Fruit fly (Drosophila melanogaster): ENCODE results near the gene CG11786.
A peak's percentile ranks its signal among the peaks of the same experiment; 100 is the strongest.

CG11786 gene

DNA sequence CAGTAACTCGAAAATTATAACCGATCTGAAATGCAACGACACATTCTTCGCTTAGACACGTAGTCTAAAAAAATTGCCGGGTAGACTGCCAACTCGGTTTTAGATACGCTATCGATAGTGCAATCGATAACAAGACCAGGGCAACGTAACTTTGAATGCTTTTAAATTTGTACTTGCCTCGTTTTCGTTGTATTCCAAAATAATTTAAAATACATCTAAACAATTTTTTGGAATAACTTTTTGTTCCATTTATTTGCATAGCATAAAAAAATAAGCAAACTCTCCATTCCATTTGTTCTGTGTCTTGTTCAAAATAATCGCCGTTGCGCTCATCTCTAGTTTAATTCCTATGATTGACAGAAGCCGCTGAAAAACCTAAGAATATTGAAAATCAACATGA lies 23.4 kb downstream of the CG11786 start, which contains the start of the genes Stt3B and CG11839 (continued):
- TF ChIP-seq CG16779 (GFP tag; IDR thresholded peaks at IDR 0.05) (no peak), Dll (GFP tag; IDR thresholded peaks at IDR 0.05; ENCODE audit: partially characterized antibody) (peak; percentile 97), CG31441 (GFP tag; IDR thresholded peaks at IDR 0.05) (no peak), unc-4 (GFP tag; IDR thresholded peaks at IDR 0.05; ENCODE audit: partially characterized antibody) (peak; percentile 97), CG10147 (GFP tag; optimal IDR thresholded peaks at IDR 0.05) (no peak), CG5180 (GFP tag; optimal IDR thresholded peaks at IDR 0.05) (no peak), Six4 (GFP tag; optimal IDR thresholded peaks at IDR 0.05) (peak; percentile 74), Hmr (GFP tag; optimal IDR thresholded peaks at IDR 0.05) (no peak), CG17385 (GFP tag; optimal IDR thresholded peaks at IDR 0.05) (no peak), CG7357 (GFP tag; IDR thresholded peaks at IDR 0.05) (no peak)

DNA sequence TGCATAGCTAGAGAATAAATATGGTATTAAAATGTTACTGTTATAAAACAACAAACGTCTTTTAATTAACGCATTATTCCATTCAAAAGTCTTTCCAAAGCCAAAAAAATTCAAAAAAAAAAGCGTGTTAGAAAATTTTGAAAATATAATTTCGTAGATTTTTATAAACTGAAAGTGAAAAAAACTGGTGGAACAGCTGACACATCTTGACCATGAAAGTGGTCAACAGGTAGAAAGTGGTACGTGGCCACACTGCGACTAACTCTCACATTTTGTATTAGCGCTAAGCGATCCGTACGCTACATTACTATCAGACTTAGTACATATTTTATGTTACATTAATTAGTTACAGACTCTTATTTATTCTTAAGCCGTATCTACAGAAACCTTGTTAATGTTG lies 24.7 kb downstream of the CG11786 start, which contains the start of gene CG11836:
CG11836 (plus strand) TSS at position 256 of the 400 bp plus-strand sequence.
- TF ChIP-seq vvl (GFP tag; IDR thresholded peaks at IDR 0.05) (no peak), Doc3 (GFP tag; IDR thresholded peaks at IDR 0.05; ENCODE audit: partially characterized antibody) (no peak), gfzf (GFP tag; optimal IDR thresholded peaks at IDR 0.05) (peak; percentile 59), MBD-R2 (GFP tag; IDR thresholded peaks at IDR 0.05) (0 out of 2 replicates have a peak, but pooled peaks have one; percentile 8), row (GFP tag; IDR thresholded peaks at IDR 0.05) (0 out of 3 replicates have a peak, but pooled peaks have one; percentile 29), crp (GFP tag; optimal IDR thresholded peaks at IDR 0.05) (peak in 1 of 2 experiments; percentile 74), cg (GFP tag; optimal IDR thresholded peaks at IDR 0.05) (no peak), CoRest (tag; optimal IDR thresholded peaks at IDR 0.05) (no peak), Hmr (GFP tag; optimal IDR thresholded peaks at IDR 0.05) (no peak), Gsc (GFP tag; IDR thresholded peaks at IDR 0.05) (no peak)

DNA sequence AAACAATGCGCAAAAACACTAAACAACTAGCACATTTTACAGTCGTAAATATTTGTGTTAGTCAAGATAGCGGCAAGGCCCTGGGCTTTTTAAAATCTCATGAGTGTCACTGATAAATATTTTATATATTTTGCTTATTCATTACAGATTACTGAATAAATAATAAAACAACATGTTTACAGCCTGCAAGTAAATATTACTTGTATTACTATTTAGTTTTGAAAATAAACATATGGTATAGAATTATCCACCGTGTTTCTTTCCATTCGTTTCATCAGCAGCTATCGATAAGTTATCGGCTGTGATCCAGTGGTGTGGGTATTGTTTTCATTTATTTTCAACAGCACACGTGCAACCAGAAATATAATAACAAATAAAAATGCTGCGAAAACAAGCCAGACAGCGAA lies 28.4 kb downstream of the CG11786 start, which contains the start of the genes shams and CG11920:
shams (minus strand) TSS at position 50 of the 407 bp plus-strand sequence.
CG11920 (plus strand) TSS at position 320 of the 407 bp plus-strand sequence.
- TF ChIP-seq Atf3 (GFP tag; optimal IDR thresholded peaks at IDR 0.05) (no peak), CkIIα-i1 (GFP tag; IDR thresholded peaks at IDR 0.05) (no peak), dmrt11E (tag; optimal IDR thresholded peaks at IDR 0.05) (peak; percentile 3), Jarid2 (GFP tag; optimal IDR thresholded peaks at IDR 0.05) (no peak), danr (GFP tag; IDR thresholded peaks at IDR 0.05) (no peak), CG10654 (GFP tag; optimal IDR thresholded peaks at IDR 0.05) (peak; percentile 2), bsh (GFP tag; optimal IDR thresholded peaks at IDR 0.05) (peak in 1 of 2 experiments; percentile 36), YL-1 (GFP tag; optimal IDR thresholded peaks at IDR 0.05) (peak; percentile 82), rib (GFP tag; IDR thresholded peaks at IDR 0.05) (no peak), Med (GFP tag) (peak; percentile 79), toy (GFP tag; IDR thresholded peaks at IDR 0.05) (no peak), row (GFP tag; IDR thresholded peaks at IDR 0.05) (peak; percentile 59), Dp (GFP tag; optimal IDR thresholded peaks at IDR 0.05) (peak; percentile 30), trem (tag; optimal IDR thresholded peaks at IDR 0.05) (peak; percentile 84), Xrp1 (GFP tag; IDR thresholded peaks at IDR 0.05) (no peak), crp (GFP tag; optimal IDR thresholded peaks at IDR 0.05) (peak in 1 of 2 experiments; percentile 73), CG34224 (GFP tag; IDR thresholded peaks at IDR 0.05; ENCODE audit: partially characterized antibody) (peak; percentile 73; the same call in 1 of the 3 replicates), CG14710 (tag; optimal IDR thresholded peaks at IDR 0.05) (peak; percentile 63), schlank (tag; optimal IDR thresholded peaks at IDR 0.05) (no peak), slbo (GFP tag; IDR thresholded peaks at IDR 0.05) (no peak; the same call in 1 of the 2 replicates), CG17568 (GFP tag; optimal IDR thresholded peaks at IDR 0.05) (peak; percentile 31), fu2 (GFP tag; optimal IDR thresholded peaks at IDR 0.05) (no peak), CG6683 (GFP tag; optimal IDR thresholded peaks at IDR 0.05) (no peak), phol (tag; optimal IDR thresholded peaks at IDR 0.05) (peak; percentile 10), lola (GFP tag; optimal IDR thresholded peaks at IDR 0.05) (peak in 1 of 3 experiments; percentile 25), br (optimal IDR thresholded peaks at IDR 0.05) (no peak), CG12391 (tag; optimal IDR thresholded peaks at IDR 0.05) (peak; percentile 66), slou (GFP tag; optimal IDR thresholded peaks at IDR 0.05) (no peak), sens (GFP tag) (peak; percentile 80), CG18599 (GFP tag; optimal IDR thresholded peaks at IDR 0.05) (no peak)

Data from whole organism, embryonic.